Fruit fly (Drosophila melanogaster) whole organism, wandering third instar larva: ENCODE data around the gene CG42714.

Experiments
- Hnf4 ChIP-seq: fragments of 200-800 bp; sonication (Bioruptor generic); optimal IDR thresholded peaks from 2 replicates; lab custom pipeline; 2016; ENCODE audit warnings: missing biosample characterization, mild to moderate bottlenecking, missing genetic modification characterization
- OdsH ChIP-seq: fragments of 200-800 bp; sonication (Bioruptor generic); optimal IDR thresholded peaks from 2 replicates; lab custom pipeline; 2016; ENCODE audit warnings: missing biosample characterization, mild to moderate bottlenecking, missing genetic modification characterization
- br ChIP-seq: fragments of 200-800 bp; sonication (Bioruptor generic); optimal IDR thresholded peaks from 2 replicates; lab custom pipeline; 2016; ENCODE audit warnings: missing biosample characterization, missing genetic modification characterization
- fru ChIP-seq: fragments of 200-800 bp; sonication (Bioruptor generic); optimal IDR thresholded peaks from 3 replicates; lab custom pipeline; 2016; ENCODE audit warnings: missing biosample characterization, mild to moderate bottlenecking, missing genetic modification characterization
- h ChIP-seq: fragments of 200-800 bp; sonication (Bioruptor generic); optimal IDR thresholded peaks from 3 replicates; lab custom pipeline; 2016; ENCODE audit warnings: missing biosample characterization, mild to moderate bottlenecking, missing genetic modification characterization
- pan ChIP-seq: fragments of >200 bp; optimal IDR thresholded peaks from 2 replicates; lab custom pipeline; 2017

- TF ChIP-seq br (GFP tag; lab: Kevin White, UChicago) (peak; percentile 21), Hnf4 (GFP tag; lab: Kevin White, UChicago) (peak; percentile 26), h (GFP tag; lab: Kevin White, UChicago) (peak; percentile 66), pan (lab: Kevin White, UChicago) (no peak), fru (GFP tag; lab: Kevin White, UChicago) (peak; percentile 41), OdsH (GFP tag; lab: Kevin White, UChicago) (peak; percentile 53)
Measured at dm6 chr3L:6266321-6266720, 32.5 kb upstream of the CG42714 start.
